Fruit fly (Drosophila melanogaster) whole organism, embryonic: ENCODE measurements around the gene Tep4.
A peak's percentile ranks its signal among the peaks of the same experiment; 100 is the strongest.

Experiments
- Adf1 ChIP-seq: fragments of 200-800 bp; sonication (Bioruptor generic); IDR thresholded peaks from 2 replicates; pipeline ENCODE4 v1.3.6; 2022; ENCODE audit warnings: missing biosample characterization, missing genetic modification characterization
- Atf3 ChIP-seq: fragments of 200-800 bp; sonication (Bioruptor generic); optimal IDR thresholded peaks from 3 replicates; lab custom pipeline; 2016; ENCODE audit warnings: missing biosample characterization, missing genetic modification characterization
- B-H2 ChIP-seq: fragments of 200-800 bp; sonication (Bioruptor generic); optimal IDR thresholded peaks from 2 replicates; lab custom pipeline; 2018; ENCODE audit warnings: missing biosample characterization, mild to moderate bottlenecking, missing genetic modification characterization
- CG10267 ChIP-seq: fragments of 200-800 bp; sonication (Bioruptor generic); optimal IDR thresholded peaks from 2 replicates; lab custom pipeline; 2018; ENCODE audit warnings: missing biosample characterization, mild to moderate bottlenecking, missing genetic modification characterization, moderate library complexity
- CG10366 ChIP-seq: fragments of 200-800 bp; sonication (Bioruptor generic); IDR thresholded peaks from 2 replicates; pipeline ENCODE4 v1.3.6; 2022; ENCODE audit warnings: missing biosample characterization, missing genetic modification characterization
- CG10565 ChIP-seq: fragments of 200-800 bp; sonication (Bioruptor generic); optimal IDR thresholded peaks from 3 replicates; lab custom pipeline; 2016; ENCODE audit warnings: missing biosample characterization, mild to moderate bottlenecking, missing genetic modification characterization
- CG11456 ChIP-seq: fragments of 200-800 bp; sonication (Bioruptor generic); IDR thresholded peaks from 3 replicates; pipeline ENCODE4 v1.3.6; 2022; ENCODE audit warnings: missing biosample characterization, missing genetic modification characterization
- CG12659 ChIP-seq: fragments of 200-800 bp; sonication (Bioruptor generic); optimal IDR thresholded peaks from 3 replicates; lab custom pipeline; 2017; ENCODE audit warnings: mild to moderate bottlenecking, missing biosample characterization, missing genetic modification reagents, missing genetic modification characterization
- CG14710 ChIP-seq: fragments of 200-800 bp; sonication (Bioruptor generic); optimal IDR thresholded peaks from 3 replicates; lab custom pipeline; 2019; ENCODE audit warnings: missing biosample characterization, mild to moderate bottlenecking, missing genetic modification characterization, moderate library complexity
- CG1647 ChIP-seq: fragments of 200-800 bp; sonication (Bioruptor generic); optimal IDR thresholded peaks from 3 replicates; lab custom pipeline; 2016; ENCODE audit warnings: missing biosample characterization, missing genetic modification characterization
- CG18764 ChIP-seq: fragments of 200-800 bp; sonication (Bioruptor generic); optimal IDR thresholded peaks from 3 replicates; lab custom pipeline; 2016; ENCODE audit warnings: missing biosample characterization, missing genetic modification characterization
- CG2199 ChIP-seq: fragments of 200-800 bp; sonication (Bioruptor generic); IDR thresholded peaks from 3 replicates; pipeline ENCODE4 v1.3.6; 2022; ENCODE audit warnings: missing biosample characterization, missing genetic modification characterization
- CG2889 ChIP-seq: fragments of 200-800 bp; sonication (Bioruptor generic); IDR thresholded peaks from 3 replicates; pipeline ENCODE4 v1.3.6; 2022; ENCODE audit warnings: missing biosample characterization, missing genetic modification characterization
- CG3065 ChIP-seq: fragments of 200-800 bp; sonication (Bioruptor generic); optimal IDR thresholded peaks from 2 replicates; lab custom pipeline; 2016; ENCODE audit warnings: missing biosample characterization, missing genetic modification characterization
- CG32767 ChIP-seq: fragments of 200-800 bp; sonication (Bioruptor generic); IDR thresholded peaks from 2 replicates; pipeline ENCODE4 v1.3.6; 2022; ENCODE audit warnings: missing biosample characterization, missing genetic modification characterization
- CG3407 ChIP-seq: fragments of 200-800 bp; sonication (Bioruptor generic); optimal IDR thresholded peaks from 2 replicates; lab custom pipeline; 2018; ENCODE audit warnings: missing biosample characterization, mild to moderate bottlenecking, missing genetic modification characterization
- CG43689 ChIP-seq: fragments of 200-800 bp; sonication (Bioruptor generic); IDR thresholded peaks from 2 replicates; pipeline ENCODE4 v1.3.6; 2022; ENCODE audit warnings: missing biosample characterization, missing genetic modification characterization
- CG6791 ChIP-seq: fragments of 200-800 bp; sonication (Bioruptor generic); IDR thresholded peaks from 3 replicates; pipeline ENCODE4 v1.3.6; 2022; ENCODE audit warnings: missing biosample characterization, missing genetic modification characterization; ENCODE audit not compliant: partially characterized antibody
- CG7839 ChIP-seq: fragments of 200-800 bp; sonication (Bioruptor generic); optimal IDR thresholded peaks from 3 replicates; lab custom pipeline; 2018; ENCODE audit warnings: missing biosample characterization, mild to moderate bottlenecking, missing genetic modification characterization, moderate library complexity
- CG7987 ChIP-seq: fragments of 200-800 bp; sonication (Bioruptor generic); optimal IDR thresholded peaks from 2 replicates; lab custom pipeline; 2018; ENCODE audit warnings: missing biosample characterization, mild to moderate bottlenecking, missing genetic modification characterization, moderate library complexity
- Chrac-16 ChIP-seq: fragments of 200-800 bp; sonication (Bioruptor generic); optimal IDR thresholded peaks from 3 replicates; lab custom pipeline; 2016; ENCODE audit warnings: missing biosample characterization, missing genetic modification characterization
- Dip2 ChIP-seq: fragments of 200-800 bp; sonication (Bioruptor generic); IDR thresholded peaks from 2 replicates; pipeline ENCODE4 v1.3.6; 2022; ENCODE audit warnings: missing biosample characterization, missing genetic modification characterization
- Dp ChIP-seq: fragments of 200-800 bp; sonication (Bioruptor generic); optimal IDR thresholded peaks from 2 replicates; lab custom pipeline; 2018; ENCODE audit warnings: missing biosample characterization, mild to moderate bottlenecking, missing genetic modification characterization, moderate library complexity
- Dref ChIP-seq: fragments of 200-800 bp; sonication (Bioruptor generic); IDR thresholded peaks from 2 replicates; pipeline ENCODE4 v1.3.6; 2022; ENCODE audit warnings: missing biosample characterization, missing genetic modification characterization
- E2f1 ChIP-seq: fragments of 200-800 bp; sonication (Bioruptor generic); IDR thresholded peaks from 2 replicates; pipeline ENCODE4 v1.3.6; 2022; ENCODE audit warnings: missing biosample characterization, missing genetic modification characterization
- HmgD ChIP-seq: fragments of 200-800 bp; sonication (Bioruptor generic); optimal IDR thresholded peaks from 3 replicates; lab custom pipeline; 2016; ENCODE audit warnings: missing biosample characterization, missing genetic modification characterization
- NC2α ChIP-seq: fragments of 200-800 bp; sonication (Bioruptor generic); optimal IDR thresholded peaks from 2 replicates; lab custom pipeline; 2016; ENCODE audit warnings: missing biosample characterization, missing genetic modification characterization
- NC2β ChIP-seq: fragments of 200-800 bp; sonication (Bioruptor generic); optimal IDR thresholded peaks from 2 replicates; lab custom pipeline; 2016; ENCODE audit warnings: missing biosample characterization, missing genetic modification characterization
- Sin3A ChIP-seq: fragments of >200 bp; optimal IDR thresholded peaks from 2 replicates; lab custom pipeline; 2018
- Sox102F ChIP-seq: fragments of 200-800 bp; sonication (Bioruptor generic); optimal IDR thresholded peaks from 2 replicates; lab custom pipeline; 2018; ENCODE audit warnings: missing biosample characterization, mild to moderate bottlenecking, missing genetic modification characterization, moderate library complexity
- abd-A ChIP-seq: fragments of 200-800 bp; sonication (Bioruptor generic); optimal IDR thresholded peaks from 3 replicates; lab custom pipeline; 2019; ENCODE audit warnings: missing biosample characterization, mild to moderate bottlenecking, missing genetic modification characterization, moderate library complexity
- bsh ChIP-seq, 2 experiments: fragments of 200-800 bp; sonication (Bioruptor generic); optimal IDR thresholded peaks; 2 replicates each; lab custom pipeline; 2017 to 2018; ENCODE audit warnings: mild to moderate bottlenecking in 2 of 2, missing biosample characterization in 2 of 2, missing genetic modification characterization in 2 of 2, moderate library complexity in 1 of 2
- cas ChIP-seq: fragments of 200-800 bp; sonication (Bioruptor generic); IDR thresholded peaks from 2 replicates; pipeline ENCODE4 v1.3.6; 2022; ENCODE audit warnings: missing biosample characterization, missing genetic modification characterization
- crp ChIP-seq, 2 experiments: fragments of 200-800 bp; sonication (Bioruptor generic); optimal IDR thresholded peaks; 2 replicates in 1 of 2; 3 replicates in 1 of 2; lab custom pipeline; 2017; ENCODE audit warnings: missing biosample characterization in 2 of 2, missing genetic modification characterization in 2 of 2, mild to moderate bottlenecking in 1 of 2, moderate library complexity in 1 of 2
- cwo ChIP-seq: fragments of 200-800 bp; sonication (Bioruptor generic); optimal IDR thresholded peaks from 3 replicates; lab custom pipeline; 2017; ENCODE audit warnings: missing biosample characterization, missing genetic modification characterization, mild to moderate bottlenecking, moderate library complexity, missing genetic modification reagents
- eve ChIP-seq, 2 experiments: fragments of >200 bp; optimal IDR thresholded peaks; 2 replicates each; lab custom pipeline; 2017; ENCODE audit warnings: missing biosample characterization in 2 of 2, missing genetic modification characterization in 2 of 2
- ham ChIP-seq: fragments of 200-800 bp; sonication (Bioruptor generic); IDR thresholded peaks from 2 replicates; pipeline ENCODE4 v1.3.6; 2022; ENCODE audit warnings: missing biosample characterization, missing genetic modification characterization
- insv ChIP-seq, 2 experiments: fragments of 200-800 bp; sonication (Bioruptor generic); optimal IDR thresholded peaks; 3 replicates each; lab custom pipeline; 2016 to 2018; ENCODE audit warnings: missing biosample characterization in 2 of 2, missing genetic modification characterization in 2 of 2
- lov ChIP-seq, 2 experiments: fragments of 200-800 bp in 1 of 2; fragments of >200 bp in 1 of 2; sonication (Bioruptor generic) in 1 of 2; IDR thresholded peaks in 1 of 2; optimal IDR thresholded peaks in 1 of 2; 2 replicates in 1 of 2; 3 replicates in 1 of 2; pipeline versions ENCODE4 v1.3.6 to Lab custom; 2017 to 2022; ENCODE audit warnings: missing biosample characterization in 1 of 2, missing genetic modification characterization in 1 of 2
- p53 ChIP-seq: fragments of 200-800 bp; sonication (Bioruptor generic); optimal IDR thresholded peaks from 2 replicates; lab custom pipeline; 2016; ENCODE audit warnings: missing biosample characterization, missing genetic modification characterization
- peb ChIP-seq: fragments of 200-800 bp; sonication (Bioruptor generic); IDR thresholded peaks from 2 replicates; pipeline ENCODE4 v1.3.6; 2022; ENCODE audit warnings: missing biosample characterization, missing genetic modification characterization
- pnt ChIP-seq: fragments of 200-800 bp; sonication (Bioruptor generic); optimal IDR thresholded peaks from 3 replicates; lab custom pipeline; 2016; ENCODE audit warnings: missing biosample characterization, missing genetic modification characterization
- shn ChIP-seq: fragments of 200-800 bp; sonication (Bioruptor generic); optimal IDR thresholded peaks from 3 replicates; lab custom pipeline; 2016; ENCODE audit warnings: missing biosample characterization, missing genetic modification characterization
- sim ChIP-seq: fragments of 200-800 bp; sonication (Bioruptor generic); IDR thresholded peaks from 2 replicates; pipeline ENCODE4 v1.3.6; 2022; ENCODE audit warnings: missing biosample characterization, missing genetic modification characterization
- sob ChIP-seq: fragments of 200-800 bp; sonication (Bioruptor generic); IDR thresholded peaks from 2 replicates; pipeline ENCODE4 v1.3.6; 2022; ENCODE audit warnings: missing biosample characterization, missing genetic modification characterization
- tgo ChIP-seq: fragments of 200-800 bp; sonication (Bioruptor generic); IDR thresholded peaks from 3 replicates; pipeline ENCODE4 v1.3.6; 2022; ENCODE audit warnings: missing biosample characterization, missing genetic modification characterization
- ttk ChIP-seq: fragments of 200-800 bp; sonication (Bioruptor generic); IDR thresholded peaks from 2 replicates; pipeline ENCODE4 v2.1.2; 2022; ENCODE audit warnings: missing biosample characterization, missing genetic modification characterization
- twi ChIP-seq: fragments of 200-800 bp; optimal IDR thresholded peaks from 2 replicates; lab custom pipeline; 2019; ENCODE audit warnings: missing biosample characterization, mild to moderate bottlenecking, missing genetic modification characterization, moderate library complexity
- wor ChIP-seq: fragments of 200-800 bp; sonication (Bioruptor generic); IDR thresholded peaks from 2 replicates; pipeline ENCODE4 v1.3.6; 2022; ENCODE audit warnings: missing biosample characterization, missing genetic modification characterization
- zen ChIP-seq: fragments of 200-800 bp; sonication (Bioruptor generic); optimal IDR thresholded peaks from 3 replicates; lab custom pipeline; 2018; ENCODE audit warnings: missing biosample characterization, mild to moderate bottlenecking, missing genetic modification characterization, moderate library complexity
- zfh1 ChIP-seq: fragments of 200-800 bp; sonication (Bioruptor generic); IDR thresholded peaks from 3 replicates; pipeline ENCODE4 v1.3.6; 2022; ENCODE audit warnings: missing biosample characterization, missing genetic modification characterization

Tep4 gene

dm6 chr2L:19583926-19584392 lies 35.7 kb downstream of the Tep4 start, which contains the start of the genes PCNA2 and CG10366 (continued):
- TF ChIP-seq Dref (GFP tag; lab: Robert Waterston, UW): no peak
- peak; percentile 72 for TF ChIP-seq CG10366
- TF ChIP-seq CG32767: peak; percentile 45; the same call in 1 of the 2 replicates
- peak; percentile 60; the same call in 1 of the 3 replicates for TF ChIP-seq CG11456
- peak; percentile 74 for TF ChIP-seq shn (GFP tag; lab: Kevin White, UChicago)
- no peak for TF ChIP-seq Dip2
- no peak for TF ChIP-seq cas (GFP tag; lab: Robert Waterston, UW)
- TF ChIP-seq cwo (GFP tag; lab: Kevin White, UChicago): no peak
- no peak for TF ChIP-seq peb (GFP tag; lab: Robert Waterston, UW)
- TF ChIP-seq ttk (GFP tag; lab: Robert Waterston, UW): no peak
- peak; percentile 54 for TF ChIP-seq zen (tag; lab: Kevin White, UChicago)
- no peak for TF ChIP-seq wor (GFP tag; lab: Robert Waterston, UW)
- TF ChIP-seq Chrac-16 (GFP tag; lab: Kevin White, UChicago): peak; percentile 75
- TF ChIP-seq Adf1: no peak
- peak; percentile 76 for TF ChIP-seq NC2β
- no peak for TF ChIP-seq ham (GFP tag; lab: Robert Waterston, UW)
- peak; percentile 61 for TF ChIP-seq Dp
- peak; percentile 59 for TF ChIP-seq CG1647 (GFP tag; lab: Kevin White, UChicago)
- no peak for TF ChIP-seq abd-A (tag; lab: Kevin White, UChicago)
- peak; percentile 57 for TF ChIP-seq twi (tag; lab: Kevin White, UChicago)
- peak; percentile 86 to 98 for TF ChIP-seq crp (GFP tag; optimal IDR thresholded peaks at IDR 0.05; lab: Kevin White, UChicago)
- peak; percentile 52 for TF ChIP-seq CG3065 (GFP tag; lab: Kevin White, UChicago)
- TF ChIP-seq CG3407 (GFP tag; lab: Kevin White, UChicago): peak; percentile 24
- TF ChIP-seq E2f1 (GFP tag; lab: Robert Waterston, UW): no peak
- TF ChIP-seq CG18764 (GFP tag; lab: Kevin White, UChicago): peak; percentile 58
- no peak for TF ChIP-seq CG43689 (GFP tag; lab: Robert Waterston, UW)
- peak; percentile 70 for TF ChIP-seq B-H2 (GFP tag; lab: Kevin White, UChicago)
- no peak for TF ChIP-seq lov (optimal IDR thresholded peaks at IDR 0.05; lab: Kevin White, UChicago)
- no peak for TF ChIP-seq lov (GFP tag; IDR thresholded peaks at IDR 0.05; lab: Robert Waterston, UW)
- TF ChIP-seq CG2199: no peak
- TF ChIP-seq CG12659 (GFP tag; lab: Kevin White, UChicago): peak; percentile 88
- peak; percentile 70; the same call in 2 of the 3 replicates for TF ChIP-seq zfh1 (GFP tag; lab: Robert Waterston, UW)
- TF ChIP-seq Sin3A (lab: Kevin White, UChicago): peak; percentile 90
- TF ChIP-seq bsh (GFP tag; optimal IDR thresholded peaks at IDR 0.05; lab: Kevin White, UChicago): peak in 1 of 2 experiments; percentile 60
- TF ChIP-seq insv (GFP tag; optimal IDR thresholded peaks at IDR 0.05; lab: Kevin White, UChicago): peak in 1 of 2 experiments; percentile 87
- TF ChIP-seq CG7987: peak; percentile 33
- peak; percentile 30; the same call in 1 of the 3 replicates for TF ChIP-seq CG6791 (GFP tag; lab: Robert Waterston, UW)
- TF ChIP-seq sim (GFP tag; lab: Robert Waterston, UW): no peak
- TF ChIP-seq eve (GFP tag; optimal IDR thresholded peaks at IDR 0.05; lab: Kevin White, UChicago): no peak
- peak; percentile 38 for TF ChIP-seq p53 (GFP tag; lab: Kevin White, UChicago)
- TF ChIP-seq CG2889 (GFP tag; lab: Robert Waterston, UW): no peak
- TF ChIP-seq sob (GFP tag; lab: Robert Waterston, UW): peak; percentile 50; the same call in 1 of the 2 replicates
- peak; percentile 52 for TF ChIP-seq CG7839 (tag; lab: Kevin White, UChicago)
- TF ChIP-seq pnt (GFP tag; lab: Kevin White, UChicago): peak; percentile 69
- peak; percentile 21 for TF ChIP-seq NC2α (GFP tag; lab: Kevin White, UChicago)
- TF ChIP-seq CG10267 (tag; lab: Kevin White, UChicago): peak; percentile 67
- no peak for TF ChIP-seq CG10565 (GFP tag; lab: Kevin White, UChicago)
- peak; percentile 65 for TF ChIP-seq Atf3
- TF ChIP-seq Sox102F: peak; percentile 54
- TF ChIP-seq tgo (GFP tag; lab: Robert Waterston, UW): peak; percentile 55
- TF ChIP-seq HmgD (GFP tag; lab: Kevin White, UChicago): peak; percentile 71
- TF ChIP-seq CG14710 (tag; lab: Kevin White, UChicago): peak; percentile 81
